Worm (Caenorhabditis elegans) whole organism, L3 larva: Measurements from ENCODE around the gene srh-104.

Source experiments
- aly-2 ChIP-seq: fragments of 150-350 bp; optimal IDR thresholded peaks from 2 replicates; lab custom pipeline; 2014; ENCODE audit warnings: missing biosample characterization, missing genetic modification characterization
- ama-1 ChIP-seq: fragments of 150-350 bp; optimal IDR thresholded peaks from 2 replicates; lab custom pipeline; 2018
- daf-12 ChIP-seq: fragments of 150-350 bp; optimal IDR thresholded peaks from 2 replicates; lab custom pipeline; 2014; ENCODE audit warnings: missing biosample characterization, missing genetic modification reagents, missing genetic modification characterization
- egl-27 ChIP-seq: sonication (generic microtip); optimal IDR thresholded peaks from 4 replicates; lab custom pipeline; 2017; ENCODE audit warnings: missing biosample characterization, missing genetic modification reagents, missing genetic modification characterization
- elt-1 ChIP-seq: fragments of 150-350 bp; optimal IDR thresholded peaks from 2 replicates; lab custom pipeline; 2014; ENCODE audit warnings: missing biosample characterization, missing genetic modification characterization
- fkh-2 ChIP-seq: fragments of 150-350 bp; optimal IDR thresholded peaks from 2 replicates; lab custom pipeline; 2014; ENCODE audit warnings: missing biosample characterization, missing genetic modification reagents, missing genetic modification characterization
- hmg-11 ChIP-seq: sonication (generic microtip); optimal IDR thresholded peaks from 2 replicates; lab custom pipeline; 2016; ENCODE audit warnings: missing genetic modification characterization, missing compliant biosample characterization
- jun-1 ChIP-seq: fragments of 150-350 bp; optimal IDR thresholded peaks from 2 replicates; lab custom pipeline; 2014; ENCODE audit warnings: missing biosample characterization, missing genetic modification reagents, missing genetic modification characterization
- lin-39 ChIP-seq: fragments of 150-350 bp; optimal IDR thresholded peaks from 2 replicates; lab custom pipeline; 2018; ENCODE audit warnings: missing biosample characterization, missing genetic modification reagents, missing genetic modification characterization
- nhr-11 ChIP-seq: fragments of 150-350 bp; optimal IDR thresholded peaks from 2 replicates; lab custom pipeline; 2014; ENCODE audit warnings: missing biosample characterization, missing genetic modification characterization
- pha-4 ChIP-seq: fragments of 150-350 bp; optimal IDR thresholded peaks from 2 replicates; lab custom pipeline; 2014; ENCODE audit warnings: missing biosample characterization, missing genetic modification reagents, missing genetic modification characterization
- pqm-1 ChIP-seq: fragments of 150-350 bp; optimal IDR thresholded peaks from 2 replicates; lab custom pipeline; 2017; ENCODE audit warnings: missing biosample characterization, missing genetic modification characterization, inconsistent platforms
- unc-39 ChIP-seq: sonication (generic microtip); optimal IDR thresholded peaks from 4 replicates; lab custom pipeline; 2017; ENCODE audit warnings: missing biosample characterization, missing genetic modification characterization

- no peak for TF ChIP-seq ama-1 (lab: Kevin White, UChicago)
- no peak for TF ChIP-seq pqm-1
- no peak for TF ChIP-seq fkh-2 (tag; lab: Kevin White, UChicago)
- no peak for TF ChIP-seq hmg-11 (tag; lab: Kevin White, UChicago)
- no peak for TF ChIP-seq lin-39
- no peak for TF ChIP-seq daf-12
- no peak for TF ChIP-seq aly-2
- TF ChIP-seq egl-27 (tag; lab: Kevin White, UChicago), result no peak
- no peak for TF ChIP-seq unc-39 (tag; lab: Kevin White, UChicago)
- no peak for TF ChIP-seq pha-4 (tag; lab: Kevin White, UChicago)
- no peak for TF ChIP-seq nhr-11
- no peak for TF ChIP-seq elt-1 (tag; lab: Kevin White, UChicago)
- TF ChIP-seq jun-1 (tag; lab: Kevin White, UChicago), result no peak
Observed at ce11 chrV:16198016-16198415, 46.0 kb downstream of the srh-104 start, which contains the start of gene F11A5.5.
